Worm (Caenorhabditis elegans) whole organism, L2 larva: ENCODE data around the gene R166.2.
A peak's percentile ranks its signal among the peaks of the same experiment; 100 is the strongest.

Experiments used
- C34F6.9 ChIP-seq: fragments of 150-350 bp; optimal IDR thresholded peaks from 2 replicates; lab custom pipeline; 2014; ENCODE audit warnings: missing biosample characterization, missing genetic modification characterization
- Y55F3AM.14 ChIP-seq: fragments of 200-800 bp; sonication (Bioruptor generic); optimal IDR thresholded peaks from 2 replicates; lab custom pipeline; 2018; ENCODE audit warnings: mild to moderate bottlenecking, missing genetic modification characterization, missing compliant biosample characterization
- ZK546.5 ChIP-seq: sonication (generic microtip); optimal IDR thresholded peaks from 2 replicates; lab custom pipeline; 2017; ENCODE audit warnings: missing biosample characterization, missing genetic modification characterization
- alr-1 ChIP-seq: fragments of 150-350 bp; optimal IDR thresholded peaks from 2 replicates; lab custom pipeline; 2014; ENCODE audit warnings: missing biosample characterization, missing genetic modification characterization
- aly-2 ChIP-seq: fragments of 150-350 bp; optimal IDR thresholded peaks from 2 replicates; lab custom pipeline; 2014; ENCODE audit warnings: missing biosample characterization, missing genetic modification characterization
- ama-1 ChIP-seq: fragments of 150-350 bp; optimal IDR thresholded peaks from 2 replicates; lab custom pipeline; 2018; ENCODE audit warnings: inconsistent platforms
- blmp-1 ChIP-seq: sonication (generic microtip); optimal IDR thresholded peaks from 2 replicates; lab custom pipeline; 2017; ENCODE audit warnings: missing genetic modification characterization, mild to moderate bottlenecking, missing compliant biosample characterization, antibody characterized with exemption, moderate library complexity; ENCODE audit not compliant: insufficient read depth
- ceh-16 ChIP-seq: fragments of 150-350 bp; optimal IDR thresholded peaks from 2 replicates; lab custom pipeline; 2014; ENCODE audit warnings: missing biosample characterization, missing genetic modification characterization
- ceh-82 ChIP-seq: fragments of 150-350 bp; optimal IDR thresholded peaks from 2 replicates; lab custom pipeline; 2014; ENCODE audit warnings: missing biosample characterization, missing genetic modification characterization
- crh-2 ChIP-seq: sonication (generic microtip); optimal IDR thresholded peaks from 2 replicates; lab custom pipeline; 2017; ENCODE audit warnings: missing biosample characterization, missing genetic modification characterization
- dmd-4 ChIP-seq: sonication (generic microtip); optimal IDR thresholded peaks from 2 replicates; lab custom pipeline; 2017; ENCODE audit warnings: missing biosample characterization, missing genetic modification characterization
- elt-3 ChIP-seq: sonication (generic microtip); optimal IDR thresholded peaks from 2 replicates; lab custom pipeline; 2017; ENCODE audit warnings: missing biosample characterization, missing genetic modification characterization
- gmeb-1 ChIP-seq: fragments of 150-350 bp; optimal IDR thresholded peaks from 2 replicates; lab custom pipeline; 2014; ENCODE audit warnings: missing biosample characterization, missing genetic modification characterization
- lin-11 ChIP-seq: fragments of 150-350 bp; sonication (generic microtip); optimal IDR thresholded peaks from 2 replicates; lab custom pipeline; 2014; ENCODE audit warnings: missing biosample characterization, missing genetic modification characterization, inconsistent platforms, mixed read lengths
- lin-13 ChIP-seq: fragments of 150-350 bp; optimal IDR thresholded peaks from 2 replicates; lab custom pipeline; 2014; ENCODE audit warnings: missing biosample characterization, missing genetic modification reagents, missing genetic modification characterization
- lin-39 ChIP-seq: fragments of 150-350 bp; optimal IDR thresholded peaks from 2 replicates; lab custom pipeline; 2014; ENCODE audit warnings: missing biosample characterization, missing genetic modification reagents, missing genetic modification characterization
- lsy-2 ChIP-seq, 2 experiments: fragments of 150-350 bp in 1 of 2; sonication (generic microtip) in 1 of 2; optimal IDR thresholded peaks; 2 replicates each; lab custom pipeline; 2014 to 2017; ENCODE audit warnings: missing biosample characterization in 2 of 2, missing genetic modification characterization in 2 of 2
- nhr-10 ChIP-seq: sonication (generic microtip); optimal IDR thresholded peaks from 2 replicates; lab custom pipeline; 2017; ENCODE audit warnings: missing biosample characterization, missing genetic modification characterization
- nhr-11 ChIP-seq: fragments of 150-350 bp; optimal IDR thresholded peaks from 2 replicates; lab custom pipeline; 2014; ENCODE audit warnings: missing biosample characterization, missing genetic modification characterization
- nhr-129 ChIP-seq: fragments of 150-350 bp; optimal IDR thresholded peaks from 2 replicates; lab custom pipeline; 2014; ENCODE audit warnings: missing biosample characterization, missing genetic modification characterization
- nhr-21 ChIP-seq: fragments of 150-350 bp; optimal IDR thresholded peaks from 2 replicates; lab custom pipeline; 2014; ENCODE audit warnings: missing biosample characterization, missing genetic modification characterization
- nhr-237 ChIP-seq: fragments of 150-350 bp; optimal IDR thresholded peaks from 2 replicates; lab custom pipeline; 2014; ENCODE audit warnings: missing biosample characterization, missing genetic modification characterization
- nhr-25 ChIP-seq: fragments of 150-350 bp; sonication (generic microtip); optimal IDR thresholded peaks from 3 replicates; lab custom pipeline; 2014; ENCODE audit warnings: missing biosample characterization, missing genetic modification characterization
- sem-4 ChIP-seq: fragments of 150-350 bp; optimal IDR thresholded peaks from 2 replicates; lab custom pipeline; 2014; ENCODE audit warnings: missing biosample characterization, missing genetic modification reagents, missing genetic modification characterization
- sma-3 ChIP-seq: sonication (generic microtip); optimal IDR thresholded peaks from 2 replicates; lab custom pipeline; 2016; ENCODE audit warnings: missing genetic modification reagents, missing genetic modification characterization, missing compliant biosample characterization
- sma-9 ChIP-seq, 2 experiments: fragments of 150-350 bp in 1 of 2; sonication (generic microtip) in 1 of 2; optimal IDR thresholded peaks; 2 replicates each; lab custom pipeline; 2014 to 2016; ENCODE audit warnings: missing genetic modification characterization in 2 of 2, mild to moderate bottlenecking in 1 of 2, missing biosample characterization in 1 of 2, missing compliant biosample characterization in 1 of 2, missing genetic modification reagents in 1 of 2, moderate library complexity in 1 of 2
- snpc-4 ChIP-seq: fragments of 150-350 bp; optimal IDR thresholded peaks from 2 replicates; lab custom pipeline; 2014; ENCODE audit warnings: missing biosample characterization, missing genetic modification characterization
- unc-39 ChIP-seq: fragments of 150-350 bp; optimal IDR thresholded peaks from 2 replicates; lab custom pipeline; 2014; ENCODE audit warnings: missing biosample characterization, missing genetic modification characterization
- unc-55 ChIP-seq: fragments of 150-350 bp; sonication (generic microtip); optimal IDR thresholded peaks from 3 replicates; lab custom pipeline; 2014; ENCODE audit warnings: missing biosample characterization, missing genetic modification reagents, missing genetic modification characterization
- unc-62 ChIP-seq: fragments of 150-350 bp; optimal IDR thresholded peaks from 2 replicates; lab custom pipeline; 2014; ENCODE audit warnings: missing biosample characterization, missing genetic modification reagents, missing genetic modification characterization
- zag-1 ChIP-seq: fragments of 150-350 bp; optimal IDR thresholded peaks from 2 replicates; lab custom pipeline; 2014; ENCODE audit warnings: missing biosample characterization, missing genetic modification characterization
- ztf-1 ChIP-seq: fragments of 200-800 bp; sonication (Bioruptor generic); conservative IDR thresholded peaks from 2 replicates; pipeline ENCODE4 v1.3.6; 2022; ENCODE audit warnings: missing genetic modification characterization, missing compliant biosample characterization
- ztf-4 ChIP-seq: fragments of 150-350 bp; optimal IDR thresholded peaks from 2 replicates; lab custom pipeline; 2014; ENCODE audit warnings: missing biosample characterization, missing genetic modification characterization

The R166.2 gene

ce11 chrII:10547803-10548693 lies 10.6 kb upstream of the R166.2 start:
- TF ChIP-seq zag-1 (tag; lab: Kevin White, UChicago) (no peak), nhr-129 (tag; lab: Kevin White, UChicago) (peak; percentile 79), gmeb-1 (peak; percentile 12), elt-3 (tag; lab: Kevin White, UChicago) (no peak), unc-55 (peak; percentile 6), sma-9 (GFP tag; optimal IDR thresholded peaks at IDR 0.05; lab: Kevin White, UChicago) (peak; percentile 16), sma-9 (tag; optimal IDR thresholded peaks at IDR 0.05; lab: Kevin White, UChicago) (no peak), C34F6.9 (peak; percentile 7), aly-2 (no peak), lin-11 (tag; lab: Kevin White, UChicago) (peak; percentile 23), ama-1 (lab: Kevin White, UChicago) (peak; percentile 86)

ce11 chrII:10547311-10547710 lies 9.8 kb upstream of the R166.2 start:
- peak; percentile 0 for TF ChIP-seq nhr-129 (tag; lab: Kevin White, UChicago)
- TF ChIP-seq nhr-10 (tag; lab: Kevin White, UChicago) = no peak

ce11 chrII:10546784-10547087 lies 9.3 kb upstream of the R166.2 start:
- TF ChIP-seq unc-55 = peak; percentile 19
- TF ChIP-seq nhr-129 (tag; lab: Kevin White, UChicago) = no peak
- TF ChIP-seq lsy-2 (tag; optimal IDR thresholded peaks at IDR 0.05; lab: Kevin White, UChicago) = peak in 1 of 2 experiments; percentile 43
- no peak for TF ChIP-seq ceh-16 (tag; lab: Kevin White, UChicago)
- no peak for TF ChIP-seq Y55F3AM.14 (GFP tag; lab: Kevin White, UChicago)
- peak; percentile 83 for TF ChIP-seq ama-1 (lab: Kevin White, UChicago)
- no peak for TF ChIP-seq snpc-4 (tag; lab: Kevin White, UChicago)
- no peak for TF ChIP-seq dmd-4 (tag; lab: Kevin White, UChicago)
- peak; percentile 48 for TF ChIP-seq ztf-4 (tag; lab: Kevin White, UChicago)
- no peak for TF ChIP-seq ceh-82 (tag; lab: Kevin White, UChicago)
- no peak for TF ChIP-seq lin-11 (tag; lab: Kevin White, UChicago)
- no peak for TF ChIP-seq nhr-10 (tag; lab: Kevin White, UChicago)
- peak; percentile 9 for TF ChIP-seq C34F6.9
- no peak for TF ChIP-seq aly-2

- peak; percentile 22 for TF ChIP-seq nhr-129 (tag; lab: Kevin White, UChicago)
- no peak for TF ChIP-seq alr-1 (tag; lab: Kevin White, UChicago)
- TF ChIP-seq sem-4 (tag; lab: Kevin White, UChicago) = no peak
- no peak for TF ChIP-seq lin-39 (tag; lab: Kevin White, UChicago)
- no peak for TF ChIP-seq unc-39 (tag; lab: Kevin White, UChicago)
- no peak for TF ChIP-seq nhr-237
- TF ChIP-seq ztf-1 (GFP tag; lab: Robert Waterston, UW) = no peak
- no peak for TF ChIP-seq blmp-1 (tag; lab: Kevin White, UChicago)
- TF ChIP-seq crh-2 (tag; lab: Kevin White, UChicago) = no peak
- TF ChIP-seq ama-1 (lab: Kevin White, UChicago) = no peak
- TF ChIP-seq lin-13 (GFP tag; lab: Kevin White, UChicago) = no peak
- TF ChIP-seq sma-9 (GFP tag; optimal IDR thresholded peaks at IDR 0.05; lab: Kevin White, UChicago) = no peak
- no peak for TF ChIP-seq sma-9 (tag; optimal IDR thresholded peaks at IDR 0.05; lab: Kevin White, UChicago)
- no peak for TF ChIP-seq lin-11 (tag; lab: Kevin White, UChicago)
- TF ChIP-seq C34F6.9 = no peak
- TF ChIP-seq ZK546.5 (tag; lab: Kevin White, UChicago) = no peak
- TF ChIP-seq unc-62 (GFP tag; lab: Kevin White, UChicago) = no peak
- TF ChIP-seq sma-3 = peak; percentile 25
- TF ChIP-seq nhr-11 = no peak
- no peak for TF ChIP-seq gmeb-1
- TF ChIP-seq lsy-2 (tag; optimal IDR thresholded peaks at IDR 0.05; lab: Kevin White, UChicago) = no peak
- TF ChIP-seq nhr-10 (tag; lab: Kevin White, UChicago) = no peak
- TF ChIP-seq ztf-4 (tag; lab: Kevin White, UChicago) = peak; percentile 59
- no peak for TF ChIP-seq nhr-25
- TF ChIP-seq unc-55 = no peak
- no peak for TF ChIP-seq snpc-4 (tag; lab: Kevin White, UChicago)
- TF ChIP-seq nhr-21 (tag; lab: Kevin White, UChicago) = peak; percentile 7
- peak; percentile 20 for TF ChIP-seq Y55F3AM.14 (GFP tag; lab: Kevin White, UChicago)
Measured at ce11 chrII:10545924-10546783, 8.7 kb upstream of the R166.2 start.
